Worm (Caenorhabditis elegans): Measurements from ENCODE around the gene F59D12.3.

F59D12.3 gene

DNA sequence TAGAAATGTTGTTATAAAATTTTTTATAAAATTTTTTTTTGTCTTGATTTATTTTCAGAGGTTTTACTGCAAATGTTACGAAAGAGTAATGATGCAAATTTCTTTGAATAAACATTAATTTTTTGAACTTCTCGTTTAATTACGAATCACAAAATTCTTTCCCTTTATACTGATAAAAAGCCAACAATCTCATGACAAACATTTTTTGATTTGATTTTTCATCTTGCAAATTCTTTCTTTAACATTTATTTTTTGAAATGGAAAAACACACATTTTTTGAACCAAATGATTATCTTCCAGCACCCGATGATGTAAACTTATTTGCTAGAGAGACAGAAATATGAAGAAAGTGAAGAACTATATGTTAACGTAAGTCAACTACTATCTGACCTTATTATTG is 30.6 kb downstream of the F59D12.3 start, which contains the start of gene K09E9.1:
K09E9.1 (plus strand) TSS at position 301 of the 400 bp plus-strand sequence.
- TF ChIP-seq lsy-12 (tag; optimal IDR thresholded peaks at IDR 0.05) (no peak), ztf-4 (tag; optimal IDR thresholded peaks at IDR 0.05) (no peak), nhr-12 (tag; optimal IDR thresholded peaks at IDR 0.05) (no peak), elt-2 (tag; optimal IDR thresholded peaks at IDR 0.05) (peak; percentile 18), nhr-77 (tag; optimal IDR thresholded peaks at IDR 0.05) (no peak), hmg-11 (tag; optimal IDR thresholded peaks at IDR 0.05) (no peak)

DNA sequence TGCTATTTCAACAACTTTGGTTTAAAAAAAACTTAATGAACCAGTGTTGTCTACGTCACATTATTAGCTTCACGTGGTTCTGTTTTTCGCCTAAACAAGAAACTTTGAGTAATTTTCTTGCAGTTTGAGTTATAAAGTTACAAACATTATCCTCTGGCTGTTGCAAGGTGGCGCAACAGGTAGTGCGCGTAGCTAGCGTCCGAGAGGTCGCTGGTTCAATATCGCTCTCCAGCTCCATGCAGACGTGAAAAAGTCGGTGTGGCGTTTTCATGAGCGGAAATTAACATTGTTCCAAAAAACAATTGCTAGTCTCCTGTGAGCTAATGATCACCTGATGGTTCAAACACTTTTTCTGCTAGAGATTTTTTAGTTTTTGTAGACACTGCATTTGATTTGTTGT is 31.5 kb downstream of the F59D12.3 start:
- TF ChIP-seq nhr-43 (tag; optimal IDR thresholded peaks at IDR 0.05; ENCODE audit: poor library complexity, severe bottlenecking) (peak; percentile 19), elt-2 (tag; optimal IDR thresholded peaks at IDR 0.05) (peak; percentile 26), lsy-12 (tag; optimal IDR thresholded peaks at IDR 0.05) (peak; percentile 16), nfya-1 (tag; optimal IDR thresholded peaks at IDR 0.05; ENCODE audit: insufficient read depth) (peak; percentile 2), mml-1 (tag; optimal IDR thresholded peaks at IDR 0.05) (no peak)

DNA sequence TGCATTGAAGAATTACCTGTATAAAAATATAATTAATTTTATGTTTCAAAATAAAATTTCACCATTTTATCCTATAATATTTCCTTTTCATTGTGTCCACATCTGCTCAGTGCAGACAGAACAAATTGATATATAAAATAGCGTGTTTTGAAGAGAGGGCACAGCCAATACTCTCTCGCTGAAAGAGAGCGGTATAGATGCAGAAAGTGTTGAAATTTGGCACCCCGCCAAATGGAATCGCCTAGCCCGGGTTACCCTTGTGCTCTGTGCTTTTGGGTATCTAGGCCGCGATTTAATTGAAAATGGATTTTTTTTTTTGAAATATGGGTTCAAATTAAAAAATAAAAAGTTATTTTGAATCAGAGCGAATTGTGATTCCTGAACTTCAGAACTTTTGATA is 33.6 kb downstream of the F59D12.3 start:
- no peak for TF ChIP-seq mdl-1 (tag; optimal IDR thresholded peaks at IDR 0.05)
- TF ChIP-seq lin-15B (tag; optimal IDR thresholded peaks at IDR 0.05), result no peak
- no peak for TF ChIP-seq R02D3.7 (tag; optimal IDR thresholded peaks at IDR 0.05)
- peak; percentile 54 for TF ChIP-seq pha-4 (tag; optimal IDR thresholded peaks at IDR 0.05)
- TF ChIP-seq elt-2 (tag; optimal IDR thresholded peaks at IDR 0.05), result peak; percentile 9
- TF ChIP-seq nfya-1 (tag; optimal IDR thresholded peaks at IDR 0.05; ENCODE audit: insufficient read depth), result peak; percentile 38
- no peak for TF ChIP-seq fkh-2 (tag; optimal IDR thresholded peaks at IDR 0.05)
- peak; percentile 58 for TF ChIP-seq lin-39 (tag; optimal IDR thresholded peaks at IDR 0.05)

DNA sequence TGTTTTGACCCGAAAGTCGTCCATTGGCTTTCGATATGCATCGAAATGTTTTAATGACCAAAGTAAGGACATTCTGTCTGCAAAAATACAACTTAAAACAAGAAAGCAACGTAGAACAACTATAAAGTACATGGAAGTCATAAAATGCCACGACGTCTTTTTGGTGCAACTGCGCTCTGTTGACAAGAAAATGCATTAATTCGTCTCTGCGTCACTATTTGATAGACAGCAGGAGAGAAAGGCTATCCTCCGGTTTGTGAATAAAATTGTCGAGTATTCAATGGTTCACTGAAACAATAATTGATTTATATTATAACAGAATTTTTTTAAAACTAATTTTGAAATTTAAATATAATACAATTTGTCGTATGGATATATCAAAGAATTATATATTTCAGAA is 34.3 kb downstream of the F59D12.3 start, which contains the start of gene ergi-3:
ergi-3 (minus strand) TSS at position 311 of the 400 bp plus-strand sequence.
- TF ChIP-seq nhr-25 (tag; optimal IDR thresholded peaks at IDR 0.05) (peak; percentile 75), lin-15B (tag; optimal IDR thresholded peaks at IDR 0.05) (peak; percentile 78), ama-1 (optimal IDR thresholded peaks at IDR 0.05) (no peak), elt-3 (tag; optimal IDR thresholded peaks at IDR 0.05) (peak in 1 of 3 experiments; percentile 47), ceh-82 (tag; optimal IDR thresholded peaks at IDR 0.05) (no peak), egl-27 (tag; optimal IDR thresholded peaks at IDR 0.05) (no peak), elt-2 (tag; optimal IDR thresholded peaks at IDR 0.05) (peak; percentile 45), ceh-28 (tag; optimal IDR thresholded peaks at IDR 0.05) (no peak), pha-4 (tag; optimal IDR thresholded peaks at IDR 0.05) (peak; percentile 82), jun-1 (tag; optimal IDR thresholded peaks at IDR 0.05) (peak; percentile 50), egl-5 (tag; optimal IDR thresholded peaks at IDR 0.05) (peak; percentile 77), nhr-23 (tag; optimal IDR thresholded peaks at IDR 0.05) (peak; percentile 60), ztf-4 (tag; optimal IDR thresholded peaks at IDR 0.05) (no peak), skn-1 (tag; optimal IDR thresholded peaks at IDR 0.05) (no peak), snpc-4 (tag; optimal IDR thresholded peaks at IDR 0.05) (peak; percentile 68), nfya-1 (tag; optimal IDR thresholded peaks at IDR 0.05; ENCODE audit: insufficient read depth) (peak; percentile 77), lin-39 (tag; optimal IDR thresholded peaks at IDR 0.05) (peak; percentile 88), ceh-16 (tag; optimal IDR thresholded peaks at IDR 0.05) (no peak), fkh-10 (GFP tag; optimal IDR thresholded peaks at IDR 0.05) (no peak), eor-1 (tag; optimal IDR thresholded peaks at IDR 0.05) (no peak)

DNA sequence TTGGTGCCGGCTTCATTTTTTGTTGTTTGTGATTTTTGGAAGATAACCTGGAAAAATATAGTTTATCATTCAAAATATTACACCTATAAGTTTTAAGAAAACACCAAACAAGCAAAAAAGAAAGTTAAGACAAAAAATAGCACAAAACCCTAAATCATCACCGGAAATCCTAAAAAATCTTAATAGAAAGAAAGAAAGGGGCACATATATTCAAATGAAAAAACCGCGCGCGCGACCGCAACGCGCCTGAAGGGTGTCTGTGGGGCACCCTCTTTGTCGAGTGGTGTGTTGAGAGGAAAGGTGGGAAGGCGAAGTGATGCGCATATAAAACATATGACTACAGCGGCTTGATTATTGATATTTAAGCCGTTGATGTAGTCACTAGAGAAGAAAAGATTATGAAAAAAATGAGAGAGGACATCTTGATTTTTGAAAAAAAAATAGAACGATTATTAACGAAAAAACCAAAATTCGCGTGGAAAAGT is 37.0 kb downstream of the F59D12.3 start, which contains the start of gene K09E9.3:
K09E9.3 (minus strand) TSS at position 51 of the 485 bp plus-strand sequence.
- TF ChIP-seq zag-1 (tag; optimal IDR thresholded peaks at IDR 0.05) (no peak), ama-1 (optimal IDR thresholded peaks at IDR 0.05) (no peak), nhr-77 (tag; optimal IDR thresholded peaks at IDR 0.05) (no peak), ceh-82 (tag; optimal IDR thresholded peaks at IDR 0.05) (no peak), pqm-1 (tag; optimal IDR thresholded peaks at IDR 0.05) (no peak), nhr-23 (tag; optimal IDR thresholded peaks at IDR 0.05) (no peak), snpc-4 (tag; optimal IDR thresholded peaks at IDR 0.05) (no peak), ztf-11 (tag; optimal IDR thresholded peaks at IDR 0.05) (no peak), ceh-28 (tag; optimal IDR thresholded peaks at IDR 0.05) (no peak), elt-3 (tag; optimal IDR thresholded peaks at IDR 0.05) (no peak), unc-62 (GFP tag; optimal IDR thresholded peaks at IDR 0.05) (no peak), eor-1 (tag; optimal IDR thresholded peaks at IDR 0.05) (no peak), sea-2 (GFP tag; optimal IDR thresholded peaks at IDR 0.05) (no peak), unc-39 (tag; optimal IDR thresholded peaks at IDR 0.05) (no peak), nhr-76 (tag; optimal IDR thresholded peaks at IDR 0.05) (no peak), daf-12 (tag; optimal IDR thresholded peaks at IDR 0.05) (no peak), jun-1 (tag; optimal IDR thresholded peaks at IDR 0.05) (no peak), nhr-67 (tag; optimal IDR thresholded peaks at IDR 0.05) (no peak), fos-1 (tag; optimal IDR thresholded peaks at IDR 0.05) (no peak), lsy-12 (tag; optimal IDR thresholded peaks at IDR 0.05) (no peak), elt-2 (tag; optimal IDR thresholded peaks at IDR 0.05) (peak; percentile 13), nhr-28 (tag; optimal IDR thresholded peaks at IDR 0.05) (no peak), nhr-12 (tag; optimal IDR thresholded peaks at IDR 0.05) (no peak), elt-1 (tag; optimal IDR thresholded peaks at IDR 0.05) (no peak), nhr-25 (tag; optimal IDR thresholded peaks at IDR 0.05) (no peak), mdl-1 (tag; optimal IDR thresholded peaks at IDR 0.05) (no peak), lin-15B (tag; optimal IDR thresholded peaks at IDR 0.05) (no peak), fkh-10 (GFP tag; optimal IDR thresholded peaks at IDR 0.05) (no peak), hmg-11 (tag; optimal IDR thresholded peaks at IDR 0.05) (peak; percentile 65), tbx-2 (tag; optimal IDR thresholded peaks at IDR 0.05) (no peak), ztf-4 (tag; optimal IDR thresholded peaks at IDR 0.05) (no peak)
